Worm (Caenorhabditis elegans) whole organism, midembryonic: Measurements from ENCODE around the gene acr-5.

Source experiments
- T22C8.4 ChIP-seq: fragments of 200-800 bp; sonication (Bioruptor generic); IDR thresholded peaks from 2 replicates; pipeline ENCODE4 v1.3.6; 2022; ENCODE audit warnings: missing genetic modification characterization, missing compliant biosample characterization
- cog-1 ChIP-seq: sonication (generic microtip); optimal IDR thresholded peaks from 2 replicates; lab custom pipeline; 2016; ENCODE audit warnings: missing genetic modification characterization, missing compliant biosample characterization
- flt-1 ChIP-seq: fragments of 200-800 bp; sonication (Bioruptor generic); IDR thresholded peaks from 2 replicates; pipeline ENCODE4 v1.3.6; 2022; ENCODE audit warnings: missing genetic modification characterization, missing compliant biosample characterization
- klf-2 ChIP-seq: fragments of 200-800 bp; sonication (Bioruptor generic); conservative IDR thresholded peaks from 2 replicates; pipeline ENCODE4 v1.3.6; 2022; ENCODE audit warnings: missing genetic modification reagents, missing genetic modification characterization, missing compliant biosample characterization
- med-1 ChIP-seq: sonication (generic microtip); optimal IDR thresholded peaks from 2 replicates; lab custom pipeline; 2017; ENCODE audit warnings: missing genetic modification characterization, mild to moderate bottlenecking, missing compliant biosample characterization, antibody characterized with exemption, missing genetic modification reagents; ENCODE audit not compliant: insufficient read depth
- ref-1 ChIP-seq: fragments of 200-800 bp; sonication (Bioruptor generic); conservative IDR thresholded peaks from 2 replicates; pipeline ENCODE4 v1.3.6; 2022; ENCODE audit warnings: missing genetic modification reagents, missing genetic modification characterization, missing compliant biosample characterization
- tab-1 ChIP-seq: fragments of 200-800 bp; sonication (Bioruptor generic); IDR thresholded peaks from 2 replicates; pipeline ENCODE4 v1.3.6; 2022; ENCODE audit warnings: missing genetic modification characterization, missing compliant biosample characterization
- ztf-23 ChIP-seq: fragments of 200-800 bp; sonication (Bioruptor generic); IDR thresholded peaks from 2 replicates; pipeline ENCODE4 v1.3.6; 2022; ENCODE audit warnings: missing genetic modification reagents, missing genetic modification characterization, missing compliant biosample characterization
- ztf-29 ChIP-seq: fragments of 200-800 bp; sonication (Bioruptor generic); IDR thresholded peaks from 2 replicates; pipeline ENCODE4 v1.3.6; 2022; ENCODE audit warnings: missing genetic modification reagents, missing genetic modification characterization, missing compliant biosample characterization

acr-5 gene

ce11 chrIII:6464113-6464571 lies 50.4 kb downstream of the acr-5 start:
- TF ChIP-seq med-1 (GFP tag; lab: Kevin White, UChicago) (no peak), ref-1 (GFP tag; lab: Robert Waterston, UW) (no peak), T22C8.4 (GFP tag; lab: Robert Waterston, UW) (no peak), cog-1 (tag; lab: Kevin White, UChicago) (no peak), flt-1 (no peak), ztf-23 (GFP tag; lab: Robert Waterston, UW) (0 out of 2 replicates have a peak, but pooled peaks have one; percentile 6), ztf-29 (peak; percentile 52; the same call in 1 of the 2 replicates), tab-1 (GFP tag; lab: Robert Waterston, UW) (no peak), klf-2 (GFP tag; lab: Robert Waterston, UW) (no peak)

- TF ChIP-seq ztf-23 (GFP tag; lab: Robert Waterston, UW), result no peak
- TF ChIP-seq ref-1 (GFP tag; lab: Robert Waterston, UW), result no peak
- TF ChIP-seq flt-1, result no peak
- no peak for TF ChIP-seq klf-2 (GFP tag; lab: Robert Waterston, UW)
- TF ChIP-seq ztf-29, result no peak
- no peak for TF ChIP-seq cog-1 (tag; lab: Kevin White, UChicago)
- no peak for TF ChIP-seq T22C8.4 (GFP tag; lab: Robert Waterston, UW)
- no peak for TF ChIP-seq tab-1 (GFP tag; lab: Robert Waterston, UW)
- TF ChIP-seq med-1 (GFP tag; lab: Kevin White, UChicago), result no peak
Measured at ce11 chrIII:6463679-6464078, 50.9 kb downstream of the acr-5 start, which contains the start of gene dlc-1. TSS of gene dlc-1 (minus strand) at chrIII:6463779.

- TF ChIP-seq ztf-29 (no peak), med-1 (GFP tag; lab: Kevin White, UChicago) (no peak), klf-2 (GFP tag; lab: Robert Waterston, UW) (no peak), T22C8.4 (GFP tag; lab: Robert Waterston, UW) (no peak), flt-1 (no peak), tab-1 (GFP tag; lab: Robert Waterston, UW) (no peak), cog-1 (tag; lab: Kevin White, UChicago) (no peak), ref-1 (GFP tag; lab: Robert Waterston, UW) (no peak), ztf-23 (GFP tag; lab: Robert Waterston, UW) (no peak)
Measured at ce11 chrIII:6462610-6463009, 52.0 kb downstream of the acr-5 start, which contains the start of gene T26A5.8. TSS of gene T26A5.8 (minus strand) at chrIII:6462856.

ce11 chrIII:6459820-6460219 lies 54.8 kb downstream of the acr-5 start, which contains the start of gene algn-1:
TSS of gene algn-1 (plus strand) at chrIII:6460120.
- TF ChIP-seq cog-1 (tag; lab: Kevin White, UChicago) (no peak), ref-1 (GFP tag; lab: Robert Waterston, UW) (no peak), med-1 (GFP tag; lab: Kevin White, UChicago) (no peak), tab-1 (GFP tag; lab: Robert Waterston, UW) (no peak), ztf-23 (GFP tag; lab: Robert Waterston, UW) (no peak), klf-2 (GFP tag; lab: Robert Waterston, UW) (no peak), ztf-29 (no peak), T22C8.4 (GFP tag; lab: Robert Waterston, UW) (no peak), flt-1 (no peak)
